Fruit fly (Drosophila melanogaster) whole organism, prepupa: ENCODE measurements around the gene Tbca.

Source experiments
- Blimp-1 ChIP-seq: fragments of 200-800 bp; sonication (Bioruptor generic); optimal IDR thresholded peaks from 3 replicates; lab custom pipeline; 2017; ENCODE audit warnings: missing biosample characterization, missing genetic modification characterization, mild to moderate bottlenecking, moderate library complexity, missing genetic modification reagents
- CG10631 ChIP-seq: fragments of 200-800 bp; sonication (Bioruptor generic); optimal IDR thresholded peaks from 2 replicates; lab custom pipeline; 2016; ENCODE audit warnings: missing biosample characterization, missing genetic modification characterization
- CG10669 ChIP-seq: fragments of 200-800 bp; sonication (Bioruptor generic); optimal IDR thresholded peaks from 3 replicates; lab custom pipeline; 2018; ENCODE audit warnings: missing biosample characterization, mild to moderate bottlenecking, missing genetic modification characterization, moderate library complexity
- CG11294 ChIP-seq: fragments of 200-800 bp; sonication (Bioruptor generic); IDR thresholded peaks from 2 replicates; pipeline ENCODE4 v1.3.6; 2022; ENCODE audit warnings: missing biosample characterization, missing genetic modification characterization
- CG11762 ChIP-seq: fragments of 200-800 bp; sonication (Bioruptor generic); optimal IDR thresholded peaks from 3 replicates; lab custom pipeline; 2016; ENCODE audit warnings: missing biosample characterization, missing genetic modification characterization; ENCODE audit not compliant: insufficient read depth
- CG15336 ChIP-seq: fragments of 200-800 bp; sonication (Bioruptor generic); IDR thresholded peaks from 2 replicates; pipeline ENCODE4 v1.3.6; 2022; ENCODE audit warnings: missing biosample characterization, missing genetic modification characterization
- CG1621 ChIP-seq: fragments of 200-800 bp; sonication (Bioruptor generic); optimal IDR thresholded peaks from 3 replicates; lab custom pipeline; 2018; ENCODE audit warnings: missing biosample characterization, mild to moderate bottlenecking, missing genetic modification characterization
- CG16779 ChIP-seq: fragments of 200-800 bp; sonication (Bioruptor generic); optimal IDR thresholded peaks from 3 replicates; lab custom pipeline; 2017; ENCODE audit warnings: missing biosample characterization, mild to moderate bottlenecking, missing genetic modification characterization
- CG3032 ChIP-seq: fragments of 200-800 bp; optimal IDR thresholded peaks from 2 replicates; lab custom pipeline; 2019; ENCODE audit warnings: missing biosample characterization, mild to moderate bottlenecking, missing genetic modification characterization, moderate library complexity
- CG31627 ChIP-seq: fragments of 200-800 bp; sonication (Bioruptor generic); optimal IDR thresholded peaks from 3 replicates; lab custom pipeline; 2016; ENCODE audit warnings: missing biosample characterization, missing genetic modification characterization
- CG32006 ChIP-seq: fragments of 200-800 bp; sonication (Bioruptor generic); optimal IDR thresholded peaks from 3 replicates; lab custom pipeline; 2017; ENCODE audit warnings: missing biosample characterization, mild to moderate bottlenecking, missing genetic modification characterization
- CG34406 ChIP-seq: fragments of 200-800 bp; sonication (Bioruptor generic); optimal IDR thresholded peaks from 3 replicates; lab custom pipeline; 2016; ENCODE audit warnings: missing biosample characterization, missing genetic modification characterization
- CG3919 ChIP-seq: fragments of 200-800 bp; sonication (Bioruptor generic); optimal IDR thresholded peaks from 3 replicates; lab custom pipeline; 2016; ENCODE audit warnings: missing biosample characterization, missing genetic modification characterization
- CG6163 ChIP-seq: fragments of 200-800 bp; sonication (Bioruptor generic); IDR thresholded peaks from 3 replicates; pipeline ENCODE4 v1.3.6; 2022; ENCODE audit warnings: missing biosample characterization, missing genetic modification characterization
- CG6792 ChIP-seq: fragments of 200-800 bp; sonication (Bioruptor generic); optimal IDR thresholded peaks from 3 replicates; lab custom pipeline; 2016; ENCODE audit warnings: missing biosample characterization, missing genetic modification characterization
- CG6854 ChIP-seq: fragments of 200-800 bp; sonication (Bioruptor generic); optimal IDR thresholded peaks from 2 replicates; lab custom pipeline; 2017; ENCODE audit warnings: missing biosample characterization, mild to moderate bottlenecking, missing genetic modification characterization
- CG7368 ChIP-seq: fragments of 200-800 bp; sonication (Bioruptor generic); optimal IDR thresholded peaks from 3 replicates; lab custom pipeline; 2016; ENCODE audit warnings: missing biosample characterization, missing genetic modification characterization
- CG8119 ChIP-seq: fragments of 200-800 bp; sonication (Bioruptor generic); IDR thresholded peaks from 3 replicates; pipeline ENCODE4 v1.3.6; 2022; ENCODE audit warnings: missing biosample characterization, missing genetic modification characterization
- CG8319 ChIP-seq: fragments of 200-800 bp; sonication (Bioruptor generic); optimal IDR thresholded peaks from 3 replicates; lab custom pipeline; 2016; ENCODE audit warnings: missing biosample characterization, missing genetic modification characterization
- CG8632 ChIP-seq: fragments of 200-800 bp; sonication (Bioruptor generic); optimal IDR thresholded peaks from 3 replicates; lab custom pipeline; 2016; ENCODE audit warnings: missing biosample characterization, missing genetic modification characterization
- CG9139 ChIP-seq: fragments of 200-800 bp; sonication (Bioruptor generic); optimal IDR thresholded peaks from 3 replicates; lab custom pipeline; 2017; ENCODE audit warnings: missing biosample characterization, mild to moderate bottlenecking, missing genetic modification characterization
- Eip75B ChIP-seq: fragments of 200-800 bp; sonication (Bioruptor generic); optimal IDR thresholded peaks from 3 replicates; lab custom pipeline; 2016; ENCODE audit warnings: missing biosample characterization, missing genetic modification characterization
- Eip78C ChIP-seq: fragments of 200-800 bp; sonication (Bioruptor generic); peaks from one replicate; lab custom pipeline; 2016; ENCODE audit warnings: missing biosample characterization, missing genetic modification characterization
- Ets21C ChIP-seq: fragments of 200-800 bp; sonication (Bioruptor generic); optimal IDR thresholded peaks from 3 replicates; lab custom pipeline; 2016; ENCODE audit warnings: missing biosample characterization, missing genetic modification characterization
- Ets96B ChIP-seq: fragments of 200-800 bp; optimal IDR thresholded peaks from 2 replicates; lab custom pipeline; 2019; ENCODE audit warnings: missing biosample characterization, mild to moderate bottlenecking, missing genetic modification characterization, moderate library complexity
- Gug ChIP-seq: fragments of 200-800 bp; sonication (Bioruptor generic); IDR thresholded peaks from 2 replicates; pipeline ENCODE4 v1.3.6; 2022; ENCODE audit warnings: missing biosample characterization, missing genetic modification characterization
- Hr38 ChIP-seq: sonication (Bioruptor generic); optimal IDR thresholded peaks from 2 replicates; lab custom pipeline; 2016; ENCODE audit warnings: missing biosample characterization, missing genetic modification characterization
- Hr39 ChIP-seq: fragments of 200-800 bp; sonication (Bioruptor generic); optimal IDR thresholded peaks from 2 replicates; lab custom pipeline; 2016; ENCODE audit warnings: missing biosample characterization, missing genetic modification characterization
- Hr4 ChIP-seq: fragments of 200-800 bp; sonication (Bioruptor generic); optimal IDR thresholded peaks from 3 replicates; lab custom pipeline; 2016; ENCODE audit warnings: missing biosample characterization, missing genetic modification characterization
- Lpt ChIP-seq: fragments of 200-800 bp; sonication (Bioruptor generic); optimal IDR thresholded peaks from 3 replicates; lab custom pipeline; 2016; ENCODE audit warnings: missing biosample characterization, missing genetic modification characterization
- Met ChIP-seq: fragments of 200-800 bp; sonication (Bioruptor generic); optimal IDR thresholded peaks from 3 replicates; lab custom pipeline; 2016; ENCODE audit warnings: missing biosample characterization, missing genetic modification characterization
- Sox102F ChIP-seq: fragments of 200-800 bp; sonication (Bioruptor generic); optimal IDR thresholded peaks from 2 replicates; lab custom pipeline; 2016; ENCODE audit warnings: missing biosample characterization, mild to moderate bottlenecking, missing genetic modification characterization
- Sox15 ChIP-seq: fragments of 200-800 bp; sonication (Bioruptor generic); optimal IDR thresholded peaks from 3 replicates; lab custom pipeline; 2016; ENCODE audit warnings: missing biosample characterization, missing genetic modification characterization
- achi ChIP-seq: fragments of 200-800 bp; sonication (Bioruptor generic); optimal IDR thresholded peaks from 3 replicates; lab custom pipeline; 2016; ENCODE audit warnings: missing biosample characterization, missing genetic modification characterization
- acj6 ChIP-seq: fragments of 200-800 bp; sonication (Bioruptor generic); optimal IDR thresholded peaks from 3 replicates; lab custom pipeline; 2016; ENCODE audit warnings: missing biosample characterization, missing genetic modification characterization
- dac ChIP-seq: fragments of 200-800 bp; sonication (Bioruptor generic); optimal IDR thresholded peaks from 2 replicates; lab custom pipeline; 2017; ENCODE audit warnings: missing biosample characterization, mild to moderate bottlenecking, missing genetic modification characterization
- eg ChIP-seq: fragments of 200-800 bp; sonication (Bioruptor generic); IDR thresholded peaks from 3 replicates; pipeline ENCODE4 v1.3.6; 2022; ENCODE audit warnings: missing biosample characterization, missing genetic modification characterization
- fd59A ChIP-seq: fragments of 200-800 bp; sonication (Bioruptor generic); optimal IDR thresholded peaks from 2 replicates; lab custom pipeline; 2017; ENCODE audit warnings: missing biosample characterization, mild to moderate bottlenecking, missing genetic modification characterization, missing genetic modification reagents
- fd85E ChIP-seq: fragments of 200-800 bp; sonication (Bioruptor generic); optimal IDR thresholded peaks from 3 replicates; lab custom pipeline; 2016; ENCODE audit warnings: missing biosample characterization, missing genetic modification characterization
- fkh ChIP-seq: fragments of 200-800 bp; sonication (Bioruptor generic); optimal IDR thresholded peaks from 3 replicates; lab custom pipeline; 2017; ENCODE audit warnings: missing biosample characterization, mild to moderate bottlenecking, missing genetic modification characterization, moderate library complexity
- lz ChIP-seq: fragments of 200-800 bp; sonication (Bioruptor generic); optimal IDR thresholded peaks from 3 replicates; lab custom pipeline; 2016; ENCODE audit warnings: missing biosample characterization, missing genetic modification characterization
- pdm3 ChIP-seq: fragments of 200-800 bp; sonication (Bioruptor generic); optimal IDR thresholded peaks from 3 replicates; lab custom pipeline; 2016; ENCODE audit warnings: missing biosample characterization, missing genetic modification characterization
- salr ChIP-seq, 2 experiments: fragments of 200-800 bp; sonication (Bioruptor generic); optimal IDR thresholded peaks; 3 replicates each; lab custom pipeline; 2016 to 2018; ENCODE audit warnings: missing biosample characterization in 2 of 2, missing genetic modification characterization in 2 of 2, mild to moderate bottlenecking in 1 of 2
- spab ChIP-seq: fragments of 200-800 bp; sonication (Bioruptor generic); optimal IDR thresholded peaks from 2 replicates; lab custom pipeline; 2017; ENCODE audit warnings: missing biosample characterization, mild to moderate bottlenecking, missing genetic modification characterization, missing genetic modification reagents
- ss ChIP-seq, 2 experiments: fragments of 200-800 bp; sonication (Bioruptor generic); optimal IDR thresholded peaks; 2 replicates in 1 of 2; 3 replicates in 1 of 2; lab custom pipeline; 2017 to 2018; ENCODE audit warnings: mild to moderate bottlenecking in 2 of 2, missing biosample characterization in 2 of 2, missing genetic modification characterization in 2 of 2, moderate library complexity in 1 of 2
- svp ChIP-seq: fragments of 200-800 bp; sonication (Bioruptor generic); peaks from one replicate; lab custom pipeline; 2016; ENCODE audit warnings: missing biosample characterization, missing genetic modification characterization
- topi ChIP-seq: fragments of 200-800 bp; sonication (Bioruptor generic); optimal IDR thresholded peaks from 3 replicates; lab custom pipeline; 2016; ENCODE audit warnings: missing biosample characterization, missing genetic modification characterization
- vri ChIP-seq: fragments of 200-800 bp; sonication (Bioruptor generic); optimal IDR thresholded peaks from 3 replicates; lab custom pipeline; 2016; ENCODE audit warnings: missing biosample characterization, mild to moderate bottlenecking, missing genetic modification characterization

The Tbca gene

dm6 chr3R:31724136-31724535 lies 19.2 kb upstream of the Tbca start (continued):
- TF ChIP-seq CG16779 (tag; lab: Kevin White, UChicago), result no peak
- no peak for TF ChIP-seq CG10669
- TF ChIP-seq Sox15 (GFP tag; lab: Kevin White, UChicago), result no peak
- TF ChIP-seq CG15336 (GFP tag; lab: Robert Waterston, UW), result peak; percentile 30; the same call in 1 of the 2 replicates
- no peak; the same call in 1 of the 2 replicates for TF ChIP-seq CG11294 (GFP tag; lab: Robert Waterston, UW)
- TF ChIP-seq achi (GFP tag; lab: Kevin White, UChicago), result no peak
- no peak for TF ChIP-seq Eip75B
- TF ChIP-seq CG8119 (GFP tag; lab: Robert Waterston, UW), result 0 out of 3 replicates have a peak, but pooled peaks have one; percentile 15
- no peak for TF ChIP-seq Met (GFP tag; lab: Kevin White, UChicago)
- no peak for TF ChIP-seq fd59A (GFP tag; lab: Kevin White, UChicago)
- no peak for TF ChIP-seq CG3032
- no peak for TF ChIP-seq Sox102F
- TF ChIP-seq Ets21C (GFP tag; lab: Kevin White, UChicago), result no peak
- no peak for TF ChIP-seq topi (GFP tag; lab: Kevin White, UChicago)

- TF ChIP-seq CG6163 (GFP tag; lab: Robert Waterston, UW), result peak; percentile 61; the same call in 2 of the 3 replicates
- no peak for TF ChIP-seq Lpt
- peak; percentile 22 for TF ChIP-seq fd59A (GFP tag; lab: Kevin White, UChicago)
- TF ChIP-seq CG11762, result no peak
- no peak for TF ChIP-seq Hr4 (GFP tag; lab: Kevin White, UChicago)
- TF ChIP-seq Sox15 (GFP tag; lab: Kevin White, UChicago), result peak; percentile 21
- TF ChIP-seq Hr38 (GFP tag; lab: Kevin White, UChicago), result no peak
- TF ChIP-seq Eip75B, result peak; percentile 24
- peak; percentile 48 for TF ChIP-seq CG16779 (tag; lab: Kevin White, UChicago)
- TF ChIP-seq CG10669, result no peak
- TF ChIP-seq CG6854 (GFP tag; lab: Kevin White, UChicago), result peak; percentile 64
- TF ChIP-seq achi (GFP tag; lab: Kevin White, UChicago), result no peak
- TF ChIP-seq Blimp-1 (GFP tag; lab: Kevin White, UChicago), result no peak
- TF ChIP-seq CG8632 (GFP tag; lab: Kevin White, UChicago), result no peak
- peak; percentile 30 for TF ChIP-seq fd85E (GFP tag; lab: Kevin White, UChicago)
- no peak for TF ChIP-seq CG34406 (GFP tag; lab: Kevin White, UChicago)
- TF ChIP-seq Ets96B (tag; lab: Kevin White, UChicago), result no peak
- no peak for TF ChIP-seq CG11294 (GFP tag; lab: Robert Waterston, UW)
- TF ChIP-seq Eip78C (GFP tag; lab: Kevin White, UChicago), result peak; percentile 76
- no peak for TF ChIP-seq CG3032
- peak; percentile 41; the same call in 1 of the 3 replicates for TF ChIP-seq eg (GFP tag; lab: Robert Waterston, UW)
- peak; percentile 35 for TF ChIP-seq Sox102F
- TF ChIP-seq fkh (GFP tag; lab: Kevin White, UChicago), result no peak
- no peak for TF ChIP-seq CG6792 (GFP tag; lab: Kevin White, UChicago)
- TF ChIP-seq CG10631 (GFP tag; lab: Kevin White, UChicago), result peak; percentile 8
- no peak for TF ChIP-seq CG31627 (GFP tag; lab: Kevin White, UChicago)
- no peak for TF ChIP-seq Gug
- no peak for TF ChIP-seq CG7368 (GFP tag; lab: Kevin White, UChicago)
- TF ChIP-seq CG9139 (GFP tag; lab: Kevin White, UChicago), result peak; percentile 25
- TF ChIP-seq CG3919 (GFP tag; lab: Kevin White, UChicago), result peak; percentile 42
- no peak for TF ChIP-seq salr (GFP tag; optimal IDR thresholded peaks at IDR 0.05; lab: Kevin White, UChicago)
- TF ChIP-seq Met (GFP tag; lab: Kevin White, UChicago), result no peak
- TF ChIP-seq lz, result no peak
- TF ChIP-seq dac, result no peak
- TF ChIP-seq vri (GFP tag; lab: Kevin White, UChicago), result peak; percentile 71
- TF ChIP-seq svp (GFP tag; lab: Kevin White, UChicago), result peak; percentile 85
- peak; percentile 19 for TF ChIP-seq acj6 (GFP tag; lab: Kevin White, UChicago)
- no peak for TF ChIP-seq pdm3
- no peak for TF ChIP-seq spab (GFP tag; lab: Kevin White, UChicago)
- no peak for TF ChIP-seq CG1621 (tag; lab: Kevin White, UChicago)
- TF ChIP-seq Hr39 (GFP tag; lab: Kevin White, UChicago), result no peak
- no peak for TF ChIP-seq CG32006
- TF ChIP-seq ss (GFP tag; optimal IDR thresholded peaks at IDR 0.05; lab: Kevin White, UChicago), result no peak
- no peak for TF ChIP-seq CG8319
Measured at dm6 chr3R:31724580-31725320, 18.5 kb upstream of the Tbca start.
